Fruit fly (Drosophila melanogaster): ENCODE measurements around the gene CG15478.

The CG15478 gene

DNA sequence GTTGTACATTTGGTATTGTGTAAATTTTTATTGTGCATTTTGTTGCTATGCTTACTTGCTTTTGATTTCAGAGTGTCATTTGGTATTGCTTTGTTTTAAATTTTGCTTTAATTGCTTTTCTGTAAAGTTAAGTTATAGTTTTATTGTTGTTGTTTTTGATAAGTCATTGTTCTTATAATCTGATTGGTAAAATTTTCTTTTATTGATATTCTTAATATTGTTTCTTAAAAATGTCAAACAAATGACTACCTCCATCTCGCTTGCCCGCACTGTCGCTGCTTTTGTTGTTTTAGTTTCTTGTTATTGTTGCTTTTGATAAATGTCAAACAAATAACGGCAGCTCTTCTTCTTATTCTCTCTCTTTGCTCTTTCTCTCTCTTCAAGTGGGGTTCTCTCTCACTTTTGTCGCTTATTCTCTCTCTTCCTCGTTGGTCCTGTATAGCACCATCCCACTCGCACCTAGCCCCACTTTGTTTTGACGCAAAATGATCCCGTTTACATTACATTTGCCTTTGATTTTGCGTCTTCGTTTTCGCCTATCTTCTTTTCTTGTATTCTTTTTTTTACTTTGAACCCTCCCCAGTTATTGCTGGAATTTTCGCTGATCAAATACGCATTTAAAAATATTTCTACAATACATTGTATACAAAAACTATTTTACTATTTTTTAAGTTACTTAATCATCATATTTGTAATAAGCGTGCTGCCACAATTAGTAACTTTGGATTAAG lies 7.9 kb downstream of the CG15478 start:
- TF ChIP-seq bab1 (GFP tag; optimal IDR thresholded peaks at IDR 0.05) (no peak), pad (GFP tag; optimal IDR thresholded peaks at IDR 0.05) (peak; percentile 87), kay (GFP tag; ENCODE audit: borderline replicate concordance) (peak; percentile 66), Clk (GFP tag; optimal IDR thresholded peaks at IDR 0.05) (no peak), ovo (GFP tag; optimal IDR thresholded peaks at IDR 0.05) (peak; percentile 84), Mnt (GFP tag; optimal IDR thresholded peaks at IDR 0.05) (peak; percentile 14)

DNA sequence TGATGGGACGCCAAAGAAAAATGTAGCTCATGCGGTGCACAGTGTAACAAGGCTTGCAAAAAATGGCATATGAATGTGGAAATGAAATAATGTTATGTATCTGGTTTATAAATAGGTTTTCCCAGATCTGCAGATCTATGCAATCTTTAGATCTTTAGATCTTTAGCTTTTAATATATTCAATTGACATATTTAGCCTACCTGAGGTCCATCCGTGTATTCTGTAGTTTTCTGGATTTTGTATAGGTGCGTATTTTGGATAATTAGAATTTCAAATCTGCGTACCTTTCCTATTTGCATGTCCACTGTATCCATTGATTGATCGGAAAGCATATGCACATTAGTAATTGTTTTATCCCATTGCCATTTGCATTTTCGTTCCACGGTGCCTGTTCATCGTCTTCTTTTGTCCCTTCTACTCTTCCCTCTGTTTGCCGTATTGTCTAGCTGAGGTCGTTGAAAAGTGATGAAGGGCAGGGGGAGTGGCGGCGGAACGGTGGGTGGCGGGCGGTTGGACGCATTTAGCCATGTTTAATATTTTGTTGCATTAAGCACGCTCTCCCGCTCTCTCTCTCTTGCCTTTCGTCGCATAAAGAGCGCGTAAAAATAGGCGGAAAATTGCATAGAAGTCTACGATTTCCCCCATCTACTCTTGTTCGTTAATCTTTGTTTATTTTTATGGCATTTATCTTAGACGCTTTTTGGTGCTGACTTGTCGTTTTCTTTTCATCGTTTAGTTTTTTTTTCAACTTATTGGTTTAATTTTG lies 8.6 kb downstream of the CG15478 start, which contains the start of gene CHES-1-like:
Gene CHES-1-like, minus strand, starts transcription at position 444 of the 766 bp plus-strand sequence.
- TF ChIP-seq CG11617 (GFP tag; optimal IDR thresholded peaks at IDR 0.05) (peak; percentile 93), Clk (GFP tag; optimal IDR thresholded peaks at IDR 0.05) (peak; percentile 66), toe (GFP tag; optimal IDR thresholded peaks at IDR 0.05) (peak; percentile 72), CG1620 (GFP tag; optimal IDR thresholded peaks at IDR 0.05) (peak; percentile 84), cic (GFP tag; optimal IDR thresholded peaks at IDR 0.05) (peak; percentile 70), CG12768 (GFP tag; optimal IDR thresholded peaks at IDR 0.05) (peak; percentile 63), bab1 (GFP tag; optimal IDR thresholded peaks at IDR 0.05) (peak; percentile 91), ovo (GFP tag; optimal IDR thresholded peaks at IDR 0.05) (peak; percentile 61), pad (GFP tag; optimal IDR thresholded peaks at IDR 0.05) (peak; percentile 84), CG7101 (tag; optimal IDR thresholded peaks at IDR 0.05) (peak; percentile 86), CG7045 (GFP tag; optimal IDR thresholded peaks at IDR 0.05) (peak; percentile 75), Hr96 (GFP tag; optimal IDR thresholded peaks at IDR 0.05) (peak; percentile 93), Mnt (GFP tag; optimal IDR thresholded peaks at IDR 0.05) (peak; percentile 72), CG33017 (tag; optimal IDR thresholded peaks at IDR 0.05) (peak; percentile 74), cnc (optimal IDR thresholded peaks at IDR 0.05) (no peak), kay (GFP tag; ENCODE audit: borderline replicate concordance) (peak; percentile 51), tj (GFP tag; optimal IDR thresholded peaks at IDR 0.05) (peak; percentile 89), CG14711 (tag; optimal IDR thresholded peaks at IDR 0.05) (peak; percentile 75), Crg-1 (GFP tag; optimal IDR thresholded peaks at IDR 0.05) (peak; percentile 76), CG5204 (GFP tag; optimal IDR thresholded peaks at IDR 0.05) (peak; percentile 85)

DNA sequence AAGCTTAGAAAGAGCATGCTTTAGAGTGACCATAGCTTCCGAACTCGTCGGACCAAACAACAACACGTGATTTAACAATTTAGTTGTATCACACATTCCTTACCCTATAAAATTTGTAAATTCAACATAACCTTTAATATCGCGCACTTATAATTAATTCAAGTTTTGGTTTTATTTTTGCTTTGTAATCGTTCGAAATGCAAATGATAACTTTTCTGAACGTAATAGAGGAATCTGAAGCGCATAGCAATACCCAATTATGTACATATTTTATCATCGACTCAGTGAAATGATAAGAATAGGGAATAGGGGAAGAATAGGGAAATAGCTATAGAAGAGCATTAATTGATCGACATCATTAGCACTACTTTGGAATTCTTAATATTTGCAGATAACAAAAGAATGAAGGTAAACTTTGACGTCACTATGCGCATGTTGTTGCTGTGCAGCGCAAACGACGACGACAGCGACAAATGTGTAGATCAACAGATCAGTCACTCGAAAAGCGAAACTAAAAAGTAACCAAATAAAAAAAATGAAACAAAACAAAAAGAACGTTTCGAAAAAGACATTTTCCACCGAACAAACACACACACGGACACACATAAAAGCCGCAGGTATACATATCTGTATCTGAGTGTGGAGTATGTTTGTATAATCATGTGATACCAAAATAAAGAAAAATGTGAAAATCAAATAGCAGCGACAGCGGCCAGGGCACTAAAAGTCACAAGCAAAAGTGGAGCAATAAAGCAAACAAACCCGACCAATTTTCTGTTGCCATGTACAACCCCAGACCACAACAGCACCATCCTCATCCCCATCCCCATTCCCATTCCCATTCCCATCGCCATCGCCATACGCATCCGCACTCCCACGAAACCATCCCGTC lies 10.1 kb downstream of the CG15478 start:
- TF ChIP-seq CG7101 (tag; optimal IDR thresholded peaks at IDR 0.05) (no peak), CG7045 (GFP tag; optimal IDR thresholded peaks at IDR 0.05) (no peak)

DNA sequence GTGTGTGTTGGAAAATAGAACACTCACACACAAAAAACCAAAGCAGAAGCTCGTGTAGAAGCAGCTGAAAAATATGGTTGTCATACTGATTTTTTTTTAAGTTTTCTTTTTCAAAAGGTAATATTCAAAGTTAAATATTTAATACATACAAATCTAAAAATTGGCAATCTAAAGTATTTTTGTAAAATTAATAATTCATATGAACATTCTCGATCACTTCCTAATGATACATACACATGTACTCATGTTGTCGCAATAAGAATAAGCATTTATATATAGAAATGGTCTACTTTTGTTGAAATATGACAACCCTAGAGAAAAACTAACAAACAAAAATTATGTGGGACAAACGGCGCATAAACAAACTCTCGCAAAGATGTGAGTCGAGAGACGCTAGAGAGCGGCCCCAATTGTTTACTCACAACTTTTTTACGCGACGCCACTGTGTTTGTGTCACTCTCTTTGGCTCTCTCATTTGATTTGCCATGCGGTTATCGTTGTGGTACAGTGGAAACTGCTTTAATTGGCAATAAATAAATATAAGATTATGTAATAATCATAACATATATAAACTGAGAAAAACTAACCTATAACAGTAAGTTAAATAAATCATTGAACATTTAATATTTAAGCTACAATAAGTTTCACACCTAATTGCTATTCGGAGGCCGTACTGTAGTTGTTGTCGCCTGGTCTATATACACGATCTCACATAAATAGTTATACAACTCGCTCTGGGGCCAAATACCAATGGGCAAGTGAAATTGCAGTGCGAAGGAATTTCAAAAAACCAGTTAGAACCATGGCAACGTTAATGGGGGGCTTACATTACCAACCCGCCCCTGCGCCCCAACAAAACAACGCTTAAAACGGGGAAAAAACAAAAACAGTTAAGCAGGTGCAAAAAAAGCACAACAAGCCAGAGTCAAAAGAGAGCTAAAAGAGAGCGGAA lies 11.1 kb downstream of the CG15478 start:
- TF ChIP-seq pad (GFP tag; optimal IDR thresholded peaks at IDR 0.05): peak; percentile 97
- TF ChIP-seq CG5204 (GFP tag; optimal IDR thresholded peaks at IDR 0.05): peak; percentile 87
- TF ChIP-seq cnc (optimal IDR thresholded peaks at IDR 0.05): no peak
- peak; percentile 100 for TF ChIP-seq CG7101 (tag; optimal IDR thresholded peaks at IDR 0.05)
- TF ChIP-seq CG11617 (GFP tag; optimal IDR thresholded peaks at IDR 0.05): peak; percentile 99
- peak; percentile 99 for TF ChIP-seq CG33017 (tag; optimal IDR thresholded peaks at IDR 0.05)
- peak; percentile 94 for TF ChIP-seq Clk (GFP tag; optimal IDR thresholded peaks at IDR 0.05)
- peak; percentile 94 for TF ChIP-seq cic (GFP tag; optimal IDR thresholded peaks at IDR 0.05)
- TF ChIP-seq Hr96 (GFP tag; optimal IDR thresholded peaks at IDR 0.05): peak; percentile 94
- TF ChIP-seq CG7045 (GFP tag; optimal IDR thresholded peaks at IDR 0.05): peak; percentile 97
- TF ChIP-seq tj (GFP tag; optimal IDR thresholded peaks at IDR 0.05): peak; percentile 94
- TF ChIP-seq CG12768 (GFP tag; optimal IDR thresholded peaks at IDR 0.05): peak; percentile 98
- peak; percentile 97 for TF ChIP-seq CG14711 (tag; optimal IDR thresholded peaks at IDR 0.05)
- peak; percentile 88 for TF ChIP-seq kay (GFP tag; ENCODE audit: borderline replicate concordance)
- peak; percentile 98 for TF ChIP-seq Mnt (GFP tag; optimal IDR thresholded peaks at IDR 0.05)
- peak; percentile 96 for TF ChIP-seq CG1620 (GFP tag; optimal IDR thresholded peaks at IDR 0.05)
- peak; percentile 98 for TF ChIP-seq ovo (GFP tag; optimal IDR thresholded peaks at IDR 0.05)
- peak; percentile 100 for TF ChIP-seq bab1 (GFP tag; optimal IDR thresholded peaks at IDR 0.05)
- peak; percentile 71 for TF ChIP-seq toe (GFP tag; optimal IDR thresholded peaks at IDR 0.05)
- TF ChIP-seq Crg-1 (GFP tag; optimal IDR thresholded peaks at IDR 0.05): peak; percentile 97
